Worm (Caenorhabditis elegans) whole organism, L3 larva: ENCODE data around the gene nekl-4.

Source experiments
- ceh-16 ChIP-seq: sonication (generic microtip); optimal IDR thresholded peaks from 2 replicates; lab custom pipeline; 2017; ENCODE audit warnings: missing biosample characterization, missing genetic modification characterization
- ceh-28 ChIP-seq: fragments of 150-350 bp; optimal IDR thresholded peaks from 2 replicates; lab custom pipeline; 2014; ENCODE audit warnings: missing biosample characterization, missing genetic modification reagents, missing genetic modification characterization
- daf-12 ChIP-seq: fragments of 150-350 bp; optimal IDR thresholded peaks from 2 replicates; lab custom pipeline; 2014; ENCODE audit warnings: missing biosample characterization, missing genetic modification reagents, missing genetic modification characterization
- fkh-10 ChIP-seq: sonication (generic microtip); optimal IDR thresholded peaks from 2 replicates; lab custom pipeline; 2017; ENCODE audit warnings: missing biosample characterization, missing genetic modification reagents, missing genetic modification characterization
- lin-15B ChIP-seq: fragments of 150-350 bp; optimal IDR thresholded peaks from 2 replicates; lab custom pipeline; 2014; ENCODE audit warnings: missing biosample characterization, missing genetic modification characterization
- mdl-1 ChIP-seq: fragments of 150-350 bp; optimal IDR thresholded peaks from 2 replicates; lab custom pipeline; 2014; ENCODE audit warnings: missing biosample characterization, missing genetic modification characterization
- nfya-1 ChIP-seq: sonication (generic microtip); optimal IDR thresholded peaks from 2 replicates; lab custom pipeline; 2017; ENCODE audit warnings: missing genetic modification characterization, mild to moderate bottlenecking, missing compliant biosample characterization, antibody characterized with exemption, moderate library complexity; ENCODE audit not compliant: insufficient read depth
- nhr-11 ChIP-seq: fragments of 150-350 bp; optimal IDR thresholded peaks from 2 replicates; lab custom pipeline; 2014; ENCODE audit warnings: missing biosample characterization, missing genetic modification characterization
- nhr-28 ChIP-seq: fragments of 150-350 bp; optimal IDR thresholded peaks from 2 replicates; lab custom pipeline; 2014; ENCODE audit warnings: missing biosample characterization, missing genetic modification characterization
- nhr-76 ChIP-seq: fragments of 150-350 bp; sonication (generic microtip); optimal IDR thresholded peaks from 5 replicates; lab custom pipeline; 2014; ENCODE audit warnings: missing biosample characterization, missing genetic modification characterization
- pqm-1 ChIP-seq: fragments of 150-350 bp; optimal IDR thresholded peaks from 2 replicates; lab custom pipeline; 2017; ENCODE audit warnings: missing biosample characterization, missing genetic modification characterization, inconsistent platforms
- unc-39 ChIP-seq: sonication (generic microtip); optimal IDR thresholded peaks from 4 replicates; lab custom pipeline; 2017; ENCODE audit warnings: missing biosample characterization, missing genetic modification characterization

ce11 chrIII:5479493-5480167, 37.7 kb downstream of the nekl-4 start:
- TF ChIP-seq nfya-1, result no peak
- TF ChIP-seq nhr-28 (tag; lab: Kevin White, UChicago), result no peak
- TF ChIP-seq ceh-16 (tag; lab: Kevin White, UChicago), result no peak
- TF ChIP-seq nhr-11 (tag; lab: Kevin White, UChicago), result no peak
- TF ChIP-seq ceh-28 (tag; lab: Kevin White, UChicago), result peak; percentile 51
- TF ChIP-seq nhr-76, result no peak
- no peak for TF ChIP-seq lin-15B (tag; lab: Kevin White, UChicago)
- no peak for TF ChIP-seq pqm-1 (tag; lab: Kevin White, UChicago)
- no peak for TF ChIP-seq daf-12 (tag; lab: Kevin White, UChicago)
- no peak for TF ChIP-seq mdl-1 (tag; lab: Kevin White, UChicago)
- no peak for TF ChIP-seq unc-39 (tag; lab: Kevin White, UChicago)
- TF ChIP-seq fkh-10 (GFP tag; lab: Kevin White, UChicago), result no peak
